Worm (Caenorhabditis elegans): Measurements from ENCODE around the gene C17H11.6.
A peak's percentile ranks its signal among the peaks of the same experiment; 100 is the strongest.
"Not testable (repeated sequence)": the region's sequence is repeated elsewhere in the genome, so short reads cannot be mapped to it uniquely, and the experiment has no call there.

The C17H11.6 gene

ce11 chrX:8193213-8193612 is 10.4 kb downstream of the C17H11.6 start (continued):
- TF ChIP-seq ceh-32 (tag; optimal IDR thresholded peaks at IDR 0.05; ENCODE audit: poor library complexity) (no peak), egl-27 (tag; optimal IDR thresholded peaks at IDR 0.05) (no peak), nhr-10 (tag; optimal IDR thresholded peaks at IDR 0.05) (no peak), mdl-1 (tag; optimal IDR thresholded peaks at IDR 0.05) (peak in 1 of 2 experiments; percentile 20), nhr-42 (GFP tag; IDR thresholded peaks at IDR 0.05) (no peak), lin-1 (GFP tag; IDR thresholded peaks at IDR 0.05) (no peak), daf-19 (GFP tag; conservative IDR thresholded peaks at IDR 0.05) (no peak), D1046.2 (GFP tag; IDR thresholded peaks at IDR 0.05) (no peak), Y105C5A.15 (GFP tag; IDR thresholded peaks at IDR 0.05) (no peak), vab-7 (GFP tag; IDR thresholded peaks at IDR 0.05) (no peak), zip-11 (GFP tag; IDR thresholded peaks at IDR 0.05) (no peak), fos-1 (tag; optimal IDR thresholded peaks at IDR 0.05) (no peak), duxl-1 (tag; optimal IDR thresholded peaks at IDR 0.05; ENCODE audit: poor library complexity) (no peak), F26F4.8 (GFP tag; conservative IDR thresholded peaks at IDR 0.05) (no peak), zfp-2 (tag; optimal IDR thresholded peaks at IDR 0.05) (no peak), tra-1 (GFP tag; IDR thresholded peaks at IDR 0.05) (no peak), ZK546.5 (tag; optimal IDR thresholded peaks at IDR 0.05) (no peak), zag-1 (tag; optimal IDR thresholded peaks at IDR 0.05) (no peak), mxl-3 (GFP tag; optimal IDR thresholded peaks at IDR 0.05) (peak; percentile 46), hlh-30 (tag; optimal IDR thresholded peaks at IDR 0.05; ENCODE audit: insufficient read depth) (peak; percentile 70), daf-16 (GFP tag; optimal IDR thresholded peaks at IDR 0.05) (no peak), daf-16 (tag; optimal IDR thresholded peaks at IDR 0.05) (peak; percentile 60), daf-12 (tag; optimal IDR thresholded peaks at IDR 0.05) (no peak), dmd-6 (GFP tag; IDR thresholded peaks at IDR 0.05) (peak; percentile 73)

ce11 chrX:8185037-8185436 is 18.5 kb downstream of the C17H11.6 start, which contains the start of gene C17H11.5:
Gene C17H11.5, minus strand, starts transcription at chrX:8185137.
- peak; percentile 76 for TF ChIP-seq aha-1 (tag)
- no peak for TF ChIP-seq dmd-9 (GFP tag; IDR thresholded peaks at IDR 0.05)

ce11 chrX:8181590-8182311 is 21.8 kb downstream of the C17H11.6 start, which contains the start of gene C17H11.4:
Gene C17H11.4, minus strand, starts transcription at chrX:8181640.
- TF ChIP-seq zfp-3 (GFP tag; conservative IDR thresholded peaks at IDR 0.05) = 0 out of 2 replicates have a peak, but pooled peaks have one; percentile 24
- TF ChIP-seq Y105C5A.15 (GFP tag; IDR thresholded peaks at IDR 0.05) = peak; percentile 72; the same call in 1 of the 2 replicates
- 0 out of 2 replicates have a peak, but pooled peaks have one; percentile 55 for TF ChIP-seq D1046.2 (GFP tag; IDR thresholded peaks at IDR 0.05)
- TF ChIP-seq dmd-9 (GFP tag; IDR thresholded peaks at IDR 0.05) = 0 out of 2 replicates have a peak, but pooled peaks have one; percentile 53
- 0 out of 2 replicates have a peak, but pooled peaks have one; percentile 15 for TF ChIP-seq F26F4.8 (GFP tag; conservative IDR thresholded peaks at IDR 0.05)
- TF ChIP-seq dmd-8 (GFP tag; IDR thresholded peaks at IDR 0.05) = peak; percentile 62; the same call in 1 of the 2 replicates
- 0 out of 2 replicates have a peak, but pooled peaks have one; percentile 17 for TF ChIP-seq saeg-2 (GFP tag; IDR thresholded peaks at IDR 0.05)
- peak; percentile 40; the same call in 1 of the 2 replicates for TF ChIP-seq pha-4 (GFP tag; IDR thresholded peaks at IDR 0.05)
- not testable (repeated sequence) for TF ChIP-seq pha-4 (tag; optimal IDR thresholded peaks at IDR 0.05)
- TF ChIP-seq egl-43 (GFP tag; IDR thresholded peaks at IDR 0.05) = peak; percentile 79
- peak; percentile 96 for TF ChIP-seq set-16 (GFP tag; IDR thresholded peaks at IDR 0.05)
- 0 out of 4 replicates have a peak, but pooled peaks of 1 of the 2 experiments have one; percentile 16 for TF ChIP-seq madf-5 (GFP tag; IDR thresholded peaks at IDR 0.05)
- TF ChIP-seq lim-7 (GFP tag; IDR thresholded peaks at IDR 0.05) = 0 out of 2 replicates have a peak, but pooled peaks have one; percentile 11
